Worm (Caenorhabditis elegans) whole organism, L2 larva: Measurements from ENCODE around the gene srlf-15.

Experiments used
- ZK546.5 ChIP-seq: sonication (generic microtip); optimal IDR thresholded peaks from 2 replicates; lab custom pipeline; 2017; ENCODE audit warnings: missing biosample characterization, missing genetic modification characterization
- egl-27 ChIP-seq: sonication (generic microtip); optimal IDR thresholded peaks from 3 replicates; lab custom pipeline; 2017; ENCODE audit warnings: missing biosample characterization, missing genetic modification reagents, missing genetic modification characterization
- fos-1 ChIP-seq: fragments of 150-350 bp; optimal IDR thresholded peaks from 2 replicates; lab custom pipeline; 2014; ENCODE audit warnings: missing biosample characterization, missing genetic modification characterization
- lin-39 ChIP-seq: fragments of 150-350 bp; optimal IDR thresholded peaks from 2 replicates; lab custom pipeline; 2014; ENCODE audit warnings: missing biosample characterization, missing genetic modification reagents, missing genetic modification characterization
- mdl-1 ChIP-seq, 2 experiments: fragments of 150-350 bp in 1 of 2; sonication (generic microtip) in 1 of 2; optimal IDR thresholded peaks; 2 replicates each; lab custom pipeline; 2017; ENCODE audit warnings: missing biosample characterization in 2 of 2, missing genetic modification characterization in 2 of 2
- peb-1 ChIP-seq: fragments of 150-350 bp; optimal IDR thresholded peaks from 2 replicates; lab custom pipeline; 2014; ENCODE audit warnings: missing biosample characterization, missing genetic modification characterization
- skn-1 ChIP-seq: sonication (generic microtip); optimal IDR thresholded peaks from 2 replicates; lab custom pipeline; 2017; ENCODE audit warnings: missing biosample characterization, missing genetic modification characterization

DNA sequence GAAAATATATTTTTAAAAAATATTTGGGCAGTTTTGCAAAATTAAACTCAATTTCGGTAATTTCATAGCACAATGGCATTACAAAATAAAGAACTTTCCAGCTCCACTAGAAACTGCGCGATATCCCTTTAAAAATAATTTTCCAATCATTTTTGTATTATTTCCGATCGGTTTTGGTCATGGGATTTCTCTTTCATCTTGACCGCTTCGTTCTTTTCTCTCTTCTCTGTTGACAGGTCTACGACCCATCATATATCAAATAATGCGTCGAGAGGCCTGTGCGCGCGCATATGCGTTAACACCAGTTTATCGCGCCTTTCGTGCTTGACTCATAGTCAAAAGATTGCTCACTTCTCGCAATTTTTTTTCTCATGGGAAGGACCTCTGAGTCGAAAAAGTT lies 47.3 kb upstream of the srlf-15 start:
- TF ChIP-seq fos-1 (no peak), lin-39 (tag; lab: Kevin White, UChicago) (no peak), mdl-1 (tag; optimal IDR thresholded peaks at IDR 0.05; lab: Kevin White, UChicago) (no peak), egl-27 (tag; lab: Kevin White, UChicago) (no peak), skn-1 (tag; lab: Kevin White, UChicago) (no peak), peb-1 (tag; lab: Kevin White, UChicago) (no peak), ZK546.5 (tag; lab: Kevin White, UChicago) (no peak)
